Fruit fly (Drosophila melanogaster) whole organism, adult: Measurements from ENCODE around the gene zld.
A peak's percentile ranks its signal among the peaks of the same experiment; 100 is the strongest.

Experiments
- CG11617 ChIP-seq: fragments of 200-800 bp; sonication (Bioruptor generic); optimal IDR thresholded peaks from 2 replicates; lab custom pipeline; 2017; ENCODE audit warnings: mild to moderate bottlenecking, missing biosample characterization, missing genetic modification reagents, missing genetic modification characterization
- CG12768 ChIP-seq: fragments of 200-800 bp; sonication (Bioruptor generic); optimal IDR thresholded peaks from 2 replicates; lab custom pipeline; 2017; ENCODE audit warnings: missing biosample characterization, missing genetic modification characterization, mild to moderate bottlenecking, moderate library complexity, missing genetic modification reagents
- CG14711 ChIP-seq: fragments of 200-800 bp; sonication (Bioruptor generic); optimal IDR thresholded peaks from 2 replicates; lab custom pipeline; 2018; ENCODE audit warnings: missing biosample characterization, mild to moderate bottlenecking, missing genetic modification characterization, moderate library complexity
- CG1620 ChIP-seq: fragments of 200-800 bp; sonication (Bioruptor generic); optimal IDR thresholded peaks from 2 replicates; lab custom pipeline; 2016; ENCODE audit warnings: missing biosample characterization, missing genetic modification characterization
- CG33017 ChIP-seq: fragments of 200-800 bp; sonication (Bioruptor generic); optimal IDR thresholded peaks from 2 replicates; lab custom pipeline; 2018; ENCODE audit warnings: missing biosample characterization, mild to moderate bottlenecking, missing genetic modification characterization, moderate library complexity
- CG5204 ChIP-seq: fragments of 200-800 bp; sonication (Bioruptor generic); optimal IDR thresholded peaks from 2 replicates; lab custom pipeline; 2016; ENCODE audit warnings: missing biosample characterization, missing genetic modification characterization
- CG7045 ChIP-seq: fragments of 200-800 bp; sonication (Bioruptor generic); optimal IDR thresholded peaks from 2 replicates; lab custom pipeline; 2017; ENCODE audit warnings: missing biosample characterization, mild to moderate bottlenecking, missing genetic modification characterization
- CG7101 ChIP-seq: fragments of 200-800 bp; sonication (Bioruptor generic); optimal IDR thresholded peaks from 2 replicates; lab custom pipeline; 2018; ENCODE audit warnings: missing biosample characterization, mild to moderate bottlenecking, missing genetic modification characterization, moderate library complexity
- Clk ChIP-seq: fragments of 200-800 bp; sonication (Bioruptor generic); optimal IDR thresholded peaks from 2 replicates; lab custom pipeline; 2017; ENCODE audit warnings: missing biosample characterization, missing genetic modification characterization
- Crg-1 ChIP-seq: fragments of 200-800 bp; sonication (Bioruptor generic); optimal IDR thresholded peaks from 2 replicates; lab custom pipeline; 2016; ENCODE audit warnings: missing biosample characterization, missing genetic modification characterization
- Hr96 ChIP-seq: fragments of 200-800 bp; sonication (Bioruptor generic); optimal IDR thresholded peaks from 2 replicates; lab custom pipeline; 2016; ENCODE audit warnings: missing biosample characterization, missing genetic modification characterization
- Mnt ChIP-seq: fragments of 200-800 bp; sonication (Bioruptor generic); optimal IDR thresholded peaks from 2 replicates; lab custom pipeline; 2016; ENCODE audit warnings: missing biosample characterization, mild to moderate bottlenecking, missing genetic modification characterization
- bab1 ChIP-seq: fragments of 200-800 bp; sonication (Bioruptor generic); optimal IDR thresholded peaks from 3 replicates; lab custom pipeline; 2019; ENCODE audit warnings: missing biosample characterization, mild to moderate bottlenecking, missing genetic modification characterization, moderate library complexity
- cic ChIP-seq: fragments of 200-800 bp; sonication (Bioruptor generic); optimal IDR thresholded peaks from 2 replicates; lab custom pipeline; 2017; ENCODE audit warnings: missing biosample characterization, mild to moderate bottlenecking, missing genetic modification characterization, moderate library complexity
- cnc ChIP-seq, 2 experiments: fragments of >200 bp; optimal IDR thresholded peaks; 2 replicates each; lab custom pipeline; 2017
- kay ChIP-seq: fragments of 200-800 bp; sonication (Bioruptor generic); peaks from one replicate; lab custom pipeline; 2016; ENCODE audit warnings: missing biosample characterization, missing genetic modification characterization, borderline replicate concordance
- ovo ChIP-seq: fragments of 200-800 bp; sonication (Bioruptor generic); optimal IDR thresholded peaks from 2 replicates; lab custom pipeline; 2016; ENCODE audit warnings: missing biosample characterization, missing genetic modification characterization
- pad ChIP-seq: fragments of 200-800 bp; sonication (Bioruptor generic); optimal IDR thresholded peaks from 3 replicates; lab custom pipeline; 2017; ENCODE audit warnings: missing biosample characterization, missing genetic modification characterization, mild to moderate bottlenecking, moderate library complexity, missing genetic modification reagents
- tj ChIP-seq: fragments of 200-800 bp; sonication (Bioruptor generic); optimal IDR thresholded peaks from 3 replicates; lab custom pipeline; 2017; ENCODE audit warnings: missing biosample characterization, mild to moderate bottlenecking, missing genetic modification characterization, moderate library complexity
- toe ChIP-seq: fragments of 200-800 bp; sonication (Bioruptor generic); optimal IDR thresholded peaks from 2 replicates; lab custom pipeline; 2016; ENCODE audit warnings: missing biosample characterization, missing genetic modification characterization

Gene zld

dm6 chrX:19786823-19787222 is 3.5 kb upstream of the zld start:
- TF ChIP-seq Crg-1 (GFP tag; lab: Kevin White, UChicago) (no peak), CG11617 (GFP tag; lab: Kevin White, UChicago) (no peak), Mnt (GFP tag; lab: Kevin White, UChicago) (no peak), Clk (GFP tag; lab: Kevin White, UChicago) (no peak), bab1 (GFP tag; lab: Kevin White, UChicago) (no peak), CG1620 (GFP tag; lab: Kevin White, UChicago) (no peak), toe (GFP tag; lab: Kevin White, UChicago) (no peak), CG7045 (GFP tag; lab: Kevin White, UChicago) (no peak), kay (GFP tag; lab: Kevin White, UChicago) (no peak), CG33017 (tag; lab: Kevin White, UChicago) (no peak), tj (GFP tag; lab: Kevin White, UChicago) (no peak), CG12768 (GFP tag; lab: Kevin White, UChicago) (no peak), cic (GFP tag; lab: Kevin White, UChicago) (no peak), cnc (optimal IDR thresholded peaks at IDR 0.05; lab: Kevin White, UChicago) (no peak), CG5204 (no peak)

dm6 chrX:19785403-19785802 is 2.1 kb upstream of the zld start:
- TF ChIP-seq bab1 (GFP tag; lab: Kevin White, UChicago): no peak
- no peak for TF ChIP-seq ovo
- no peak for TF ChIP-seq Mnt (GFP tag; lab: Kevin White, UChicago)
- no peak for TF ChIP-seq CG12768 (GFP tag; lab: Kevin White, UChicago)
- TF ChIP-seq Hr96 (GFP tag; lab: Kevin White, UChicago): no peak
- TF ChIP-seq toe (GFP tag; lab: Kevin White, UChicago): no peak
- no peak for TF ChIP-seq CG11617 (GFP tag; lab: Kevin White, UChicago)
- TF ChIP-seq Crg-1 (GFP tag; lab: Kevin White, UChicago): no peak
- no peak for TF ChIP-seq cnc (optimal IDR thresholded peaks at IDR 0.05; lab: Kevin White, UChicago)

- no peak for TF ChIP-seq Hr96 (GFP tag; lab: Kevin White, UChicago)
- TF ChIP-seq kay (GFP tag; lab: Kevin White, UChicago): no peak
- TF ChIP-seq Mnt (GFP tag; lab: Kevin White, UChicago): no peak
- TF ChIP-seq CG12768 (GFP tag; lab: Kevin White, UChicago): no peak
- TF ChIP-seq Crg-1 (GFP tag; lab: Kevin White, UChicago): no peak
- TF ChIP-seq toe (GFP tag; lab: Kevin White, UChicago): no peak
- no peak for TF ChIP-seq CG5204
- TF ChIP-seq bab1 (GFP tag; lab: Kevin White, UChicago): no peak
- TF ChIP-seq CG7101 (tag; lab: Kevin White, UChicago): no peak
- TF ChIP-seq tj (GFP tag; lab: Kevin White, UChicago): no peak
- no peak for TF ChIP-seq Clk (GFP tag; lab: Kevin White, UChicago)
- TF ChIP-seq CG1620 (GFP tag; lab: Kevin White, UChicago): no peak
- TF ChIP-seq CG14711 (tag; lab: Kevin White, UChicago): no peak
- no peak for TF ChIP-seq CG7045 (GFP tag; lab: Kevin White, UChicago)
- no peak for TF ChIP-seq cic (GFP tag; lab: Kevin White, UChicago)
- TF ChIP-seq CG11617 (GFP tag; lab: Kevin White, UChicago): no peak
- no peak for TF ChIP-seq pad (GFP tag; lab: Kevin White, UChicago)
- TF ChIP-seq CG33017 (tag; lab: Kevin White, UChicago): no peak
- no peak for TF ChIP-seq cnc (optimal IDR thresholded peaks at IDR 0.05; lab: Kevin White, UChicago)
Observed at dm6 chrX:19784875-19785274, 1.5 kb upstream of the zld start.

dm6 chrX:19782736-19783325 is 517 bp downstream of the zld start:
- TF ChIP-seq pad (GFP tag; lab: Kevin White, UChicago) (peak; percentile 23), CG12768 (GFP tag; lab: Kevin White, UChicago) (no peak)

dm6 chrX:19781861-19782260 is 1.5 kb downstream of the zld start:
- no peak for TF ChIP-seq CG14711 (tag; lab: Kevin White, UChicago)
- TF ChIP-seq Crg-1 (GFP tag; lab: Kevin White, UChicago): no peak
- TF ChIP-seq CG33017 (tag; lab: Kevin White, UChicago): no peak
- no peak for TF ChIP-seq cnc (optimal IDR thresholded peaks at IDR 0.05; lab: Kevin White, UChicago)

DNA sequence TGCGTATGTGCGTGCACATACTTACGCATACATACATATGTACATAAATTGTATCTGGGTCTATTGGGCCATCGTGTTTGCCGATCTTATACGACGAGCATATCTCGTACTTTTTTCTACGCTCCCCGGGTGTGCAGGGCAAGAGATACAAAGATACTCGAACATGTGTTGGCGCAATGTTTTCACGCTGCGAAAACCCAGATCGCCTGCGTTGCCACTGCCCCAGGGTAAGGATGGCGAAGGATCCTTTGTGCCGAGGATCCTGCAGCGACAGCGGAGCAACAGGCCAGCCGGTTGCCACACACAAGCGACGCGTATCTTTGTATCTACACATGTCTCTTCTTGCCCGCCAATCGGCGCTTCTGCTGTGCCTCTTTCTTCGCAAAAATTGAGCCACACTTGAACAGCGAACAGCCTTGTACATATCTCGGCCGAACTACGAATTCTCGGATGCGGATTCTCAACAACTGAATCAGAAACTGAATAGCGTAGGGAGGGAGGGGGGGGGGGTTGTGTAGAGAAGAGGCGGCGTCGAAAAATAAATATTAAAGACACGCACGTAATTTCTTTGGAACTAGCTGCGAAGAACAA is 8.2 kb downstream of the zld start:
- TF ChIP-seq pad (GFP tag; lab: Kevin White, UChicago) (no peak), cnc (optimal IDR thresholded peaks at IDR 0.05; lab: Kevin White, UChicago) (no peak), CG7101 (tag; lab: Kevin White, UChicago) (no peak), Clk (GFP tag; lab: Kevin White, UChicago) (no peak), CG1620 (GFP tag; lab: Kevin White, UChicago) (no peak), cic (GFP tag; lab: Kevin White, UChicago) (no peak), ovo (no peak), kay (GFP tag; lab: Kevin White, UChicago) (no peak), Hr96 (GFP tag; lab: Kevin White, UChicago) (no peak), bab1 (GFP tag; lab: Kevin White, UChicago) (no peak), Crg-1 (GFP tag; lab: Kevin White, UChicago) (no peak), CG14711 (tag; lab: Kevin White, UChicago) (no peak), Mnt (GFP tag; lab: Kevin White, UChicago) (no peak), toe (GFP tag; lab: Kevin White, UChicago) (no peak), CG7045 (GFP tag; lab: Kevin White, UChicago) (no peak), CG33017 (tag; lab: Kevin White, UChicago) (no peak)
